Fruit fly (Drosophila melanogaster): ENCODE results near the gene Cpr65Aw.

- TF ChIP-seq CTCF (optimal IDR thresholded peaks at IDR 0.05) (peak; percentile 30 to 53), CG8478 (optimal IDR thresholded peaks at IDR 0.05) (no peak)
These were observed 42.7 kb upstream of the Cpr65Aw start, which contains the start of the genes D19B and CG43293 for dm6 chr3L:6184884-6185438.
